Fruit fly (Drosophila melanogaster) whole organism, embryonic: Measurements from ENCODE around the gene CG17329.

Experiments
- Atf6 ChIP-seq: fragments of 200-800 bp; sonication (Bioruptor generic); IDR thresholded peaks from 2 replicates; pipeline ENCODE4 v1.3.6; 2022; ENCODE audit warnings: missing biosample characterization, missing genetic modification characterization
- B-H1 ChIP-seq: fragments of 200-800 bp; sonication (Bioruptor generic); IDR thresholded peaks from 3 replicates; pipeline ENCODE4 v1.3.6; 2022; ENCODE audit warnings: missing biosample characterization, missing genetic modification characterization
- Bgb ChIP-seq: fragments of 200-800 bp; sonication (Bioruptor generic); IDR thresholded peaks from 2 replicates; pipeline ENCODE4 v1.3.6; 2022; ENCODE audit warnings: missing biosample characterization, missing genetic modification characterization; ENCODE audit not compliant: partially characterized antibody
- Bteb2 ChIP-seq: fragments of 200-800 bp; sonication (Bioruptor generic); optimal IDR thresholded peaks from 2 replicates; lab custom pipeline; 2016; ENCODE audit warnings: missing biosample characterization, missing genetic modification characterization
- CG10147 ChIP-seq: fragments of 200-800 bp; sonication (Bioruptor generic); optimal IDR thresholded peaks from 2 replicates; lab custom pipeline; 2019; ENCODE audit warnings: missing biosample characterization, mild to moderate bottlenecking, missing genetic modification characterization, moderate library complexity
- CG10274 ChIP-seq: fragments of 200-800 bp; sonication (Bioruptor generic); optimal IDR thresholded peaks from 3 replicates; lab custom pipeline; 2017; ENCODE audit warnings: missing biosample characterization, mild to moderate bottlenecking, missing genetic modification characterization
- CG10543 ChIP-seq: fragments of 200-800 bp; sonication (Bioruptor generic); optimal IDR thresholded peaks from 3 replicates; lab custom pipeline; 2017; ENCODE audit warnings: missing biosample characterization, mild to moderate bottlenecking, missing genetic modification characterization, moderate library complexity
- CG12155 ChIP-seq: fragments of 200-800 bp; sonication (Bioruptor generic); optimal IDR thresholded peaks from 3 replicates; lab custom pipeline; 2016; ENCODE audit warnings: missing biosample characterization, missing genetic modification characterization
- CG13123 ChIP-seq: fragments of 200-800 bp; sonication (Bioruptor generic); optimal IDR thresholded peaks from 2 replicates; lab custom pipeline; 2016; ENCODE audit warnings: missing biosample characterization, missing genetic modification characterization
- CG13624 ChIP-seq: fragments of 200-800 bp; sonication (Bioruptor generic); optimal IDR thresholded peaks from 2 replicates; lab custom pipeline; 2016; ENCODE audit warnings: missing biosample characterization, missing genetic modification characterization
- CG14860 ChIP-seq: fragments of 200-800 bp; sonication (Bioruptor generic); IDR thresholded peaks from 3 replicates; pipeline ENCODE4 v1.3.6; 2022; ENCODE audit warnings: missing biosample characterization, missing genetic modification characterization; ENCODE audit not compliant: partially characterized antibody
- CG15011 ChIP-seq: fragments of 200-800 bp; sonication (Bioruptor generic); optimal IDR thresholded peaks from 3 replicates; lab custom pipeline; 2018; ENCODE audit warnings: missing biosample characterization, mild to moderate bottlenecking, missing genetic modification characterization
- CG16863 ChIP-seq: fragments of 200-800 bp; sonication (Bioruptor generic); optimal IDR thresholded peaks from 3 replicates; lab custom pipeline; 2016; ENCODE audit warnings: missing biosample characterization, missing genetic modification characterization
- CG32772 ChIP-seq: fragments of 200-800 bp; sonication (Bioruptor generic); IDR thresholded peaks from 2 replicates; pipeline ENCODE4 v1.3.6; 2022; ENCODE audit warnings: missing biosample characterization, missing genetic modification characterization
- CG34376 ChIP-seq: fragments of 200-800 bp; sonication (Bioruptor generic); optimal IDR thresholded peaks from 2 replicates; lab custom pipeline; 2018; ENCODE audit warnings: missing biosample characterization, mild to moderate bottlenecking, missing genetic modification characterization
- CG43689 ChIP-seq: fragments of 200-800 bp; sonication (Bioruptor generic); IDR thresholded peaks from 2 replicates; pipeline ENCODE4 v1.3.6; 2022; ENCODE audit warnings: missing biosample characterization, missing genetic modification characterization
- CG5245 ChIP-seq: fragments of 200-800 bp; sonication (Bioruptor generic); optimal IDR thresholded peaks from 3 replicates; lab custom pipeline; 2016; ENCODE audit warnings: missing biosample characterization, missing genetic modification characterization
- CG6689 ChIP-seq: fragments of 200-800 bp; sonication (Bioruptor generic); IDR thresholded peaks from 2 replicates; pipeline ENCODE4 v1.3.6; 2022; ENCODE audit warnings: missing biosample characterization, missing genetic modification characterization
- CG7987 ChIP-seq: fragments of 200-800 bp; sonication (Bioruptor generic); optimal IDR thresholded peaks from 2 replicates; lab custom pipeline; 2018; ENCODE audit warnings: missing biosample characterization, mild to moderate bottlenecking, missing genetic modification characterization, moderate library complexity
- CG8944 ChIP-seq: fragments of 200-800 bp; sonication (Bioruptor generic); optimal IDR thresholded peaks from 3 replicates; lab custom pipeline; 2016; ENCODE audit warnings: missing biosample characterization, missing genetic modification characterization
- CG9727 ChIP-seq: fragments of 200-800 bp; sonication (Bioruptor generic); optimal IDR thresholded peaks from 3 replicates; lab custom pipeline; 2017; ENCODE audit warnings: missing biosample characterization, mild to moderate bottlenecking, missing genetic modification characterization
- CG9817 ChIP-seq: fragments of 200-800 bp; sonication (Bioruptor generic); optimal IDR thresholded peaks from 2 replicates; lab custom pipeline; 2018; ENCODE audit warnings: missing biosample characterization, mild to moderate bottlenecking, missing genetic modification characterization, moderate library complexity
- Dip3 ChIP-seq: fragments of 200-800 bp; sonication (Bioruptor generic); optimal IDR thresholded peaks from 3 replicates; lab custom pipeline; 2016; ENCODE audit warnings: missing biosample characterization, missing genetic modification characterization
- Eip74EF ChIP-seq, 2 experiments: fragments of 200-800 bp in 1 of 2; fragments of >200 bp in 1 of 2; sonication (Bioruptor generic) in 1 of 2; optimal IDR thresholded peaks; 2 replicates each; lab custom pipeline; 2017 to 2019; ENCODE audit warnings: missing biosample characterization in 2 of 2, missing genetic modification characterization in 2 of 2, mild to moderate bottlenecking in 1 of 2, moderate library complexity in 1 of 2
- Gug ChIP-seq: fragments of 200-800 bp; sonication (Bioruptor generic); IDR thresholded peaks from 4 replicates; pipeline ENCODE4 v1.3.6; 2022; ENCODE audit warnings: missing biosample characterization, missing genetic modification characterization
- HLH3B ChIP-seq: fragments of 200-800 bp; sonication (Bioruptor generic); IDR thresholded peaks from 2 replicates; pipeline ENCODE4 v1.3.6; 2022; ENCODE audit warnings: missing biosample characterization, missing genetic modification characterization
- Hmr ChIP-seq: fragments of 200-800 bp; sonication (Bioruptor generic); optimal IDR thresholded peaks from 3 replicates; lab custom pipeline; 2017; ENCODE audit warnings: mild to moderate bottlenecking, missing biosample characterization, missing genetic modification reagents, missing genetic modification characterization
- NC2α ChIP-seq: fragments of 200-800 bp; sonication (Bioruptor generic); optimal IDR thresholded peaks from 2 replicates; lab custom pipeline; 2016; ENCODE audit warnings: missing biosample characterization, missing genetic modification characterization
- Ravus ChIP-seq: fragments of 200-800 bp; sonication (Bioruptor generic); IDR thresholded peaks from 2 replicates; pipeline ENCODE4 v1.3.6; 2022; ENCODE audit warnings: missing biosample characterization, missing genetic modification characterization
- Stat92E ChIP-seq, 3 experiments: fragments of >200 bp in 2 of 3; fragments of 200-800 bp in 1 of 3; sonication (Bioruptor generic) in 1 of 3; optimal IDR thresholded peaks; 2 replicates each; lab custom pipeline; 2017 to 2019; ENCODE audit warnings: missing biosample characterization in 3 of 3, missing genetic modification characterization in 3 of 3, mild to moderate bottlenecking in 1 of 3, moderate library complexity in 1 of 3
- bowl ChIP-seq: fragments of 200-800 bp; sonication (Bioruptor generic); IDR thresholded peaks from 2 replicates; pipeline ENCODE4 v1.3.6; 2022; ENCODE audit warnings: missing biosample characterization, missing genetic modification characterization
- cad ChIP-seq: fragments of >200 bp; optimal IDR thresholded peaks from 2 replicates; lab custom pipeline; 2017; ENCODE audit warnings: missing biosample characterization, missing genetic modification characterization
- croc ChIP-seq: fragments of 200-800 bp; sonication (Bioruptor generic); conservative IDR thresholded peaks from 3 replicates; pipeline ENCODE4 v1.3.6; 2022; ENCODE audit warnings: missing biosample characterization, missing genetic modification characterization
- crp ChIP-seq, 2 experiments: fragments of 200-800 bp; sonication (Bioruptor generic); optimal IDR thresholded peaks; 2 replicates in 1 of 2; 3 replicates in 1 of 2; lab custom pipeline; 2017; ENCODE audit warnings: missing biosample characterization in 2 of 2, missing genetic modification characterization in 2 of 2, mild to moderate bottlenecking in 1 of 2, moderate library complexity in 1 of 2
- da ChIP-seq: fragments of 200-800 bp; sonication (Bioruptor generic); optimal IDR thresholded peaks from 2 replicates; lab custom pipeline; 2016; ENCODE audit warnings: missing biosample characterization, missing genetic modification characterization
- emc ChIP-seq: fragments of 200-800 bp; sonication (Bioruptor generic); optimal IDR thresholded peaks from 2 replicates; lab custom pipeline; 2016; ENCODE audit warnings: missing biosample characterization, missing genetic modification characterization
- esg ChIP-seq: fragments of 200-800 bp; sonication (Bioruptor generic); conservative IDR thresholded peaks from 2 replicates; pipeline ENCODE4 v1.3.6; 2022; ENCODE audit warnings: missing biosample characterization, missing genetic modification characterization
- fu2 ChIP-seq: fragments of 200-800 bp; sonication (Bioruptor generic); optimal IDR thresholded peaks from 2 replicates; lab custom pipeline; 2016; ENCODE audit warnings: missing biosample characterization, missing genetic modification characterization
- ind ChIP-seq: fragments of 200-800 bp; sonication (Bioruptor generic); optimal IDR thresholded peaks from 3 replicates; lab custom pipeline; 2016; ENCODE audit warnings: missing biosample characterization, missing genetic modification characterization
- jing ChIP-seq: fragments of 200-800 bp; sonication (Bioruptor generic); optimal IDR thresholded peaks from 2 replicates; lab custom pipeline; 2018; ENCODE audit warnings: missing biosample characterization, mild to moderate bottlenecking, missing genetic modification characterization
- klu ChIP-seq: fragments of 200-800 bp; sonication (Bioruptor generic); IDR thresholded peaks from 2 replicates; pipeline ENCODE4 v1.3.6; 2022; ENCODE audit warnings: missing biosample characterization, missing genetic modification characterization
- mam ChIP-seq: fragments of 200-800 bp; sonication (Bioruptor generic); optimal IDR thresholded peaks from 3 replicates; lab custom pipeline; 2016; ENCODE audit warnings: missing biosample characterization, missing genetic modification characterization
- nau ChIP-seq: fragments of 200-800 bp; sonication (Bioruptor generic); optimal IDR thresholded peaks from 3 replicates; lab custom pipeline; 2017; ENCODE audit warnings: missing biosample characterization, mild to moderate bottlenecking, missing genetic modification characterization, missing genetic modification reagents
- nerfin-1 ChIP-seq: fragments of 200-800 bp; sonication (Bioruptor generic); optimal IDR thresholded peaks from 3 replicates; lab custom pipeline; 2019; ENCODE audit warnings: missing biosample characterization, mild to moderate bottlenecking, missing genetic modification characterization, moderate library complexity
- pb ChIP-seq: fragments of 200-800 bp; sonication (Bioruptor generic); optimal IDR thresholded peaks from 3 replicates; lab custom pipeline; 2016; ENCODE audit warnings: missing biosample characterization, missing genetic modification characterization
- pfk ChIP-seq: fragments of 200-800 bp; sonication (Bioruptor generic); optimal IDR thresholded peaks from 2 replicates; lab custom pipeline; 2018; ENCODE audit warnings: missing biosample characterization, mild to moderate bottlenecking, missing genetic modification characterization, moderate library complexity
- ranshi ChIP-seq: fragments of 200-800 bp; sonication (Bioruptor generic); IDR thresholded peaks from 2 replicates; pipeline ENCODE4 v1.3.6; 2022; ENCODE audit warnings: missing biosample characterization, missing genetic modification characterization
- slbo ChIP-seq: fragments of 200-800 bp; sonication (Bioruptor generic); IDR thresholded peaks from 2 replicates; pipeline ENCODE4 v1.3.6; 2022; ENCODE audit warnings: missing biosample characterization, missing genetic modification characterization
- tap ChIP-seq: fragments of 200-800 bp; optimal IDR thresholded peaks from 3 replicates; lab custom pipeline; 2019; ENCODE audit warnings: missing biosample characterization, mild to moderate bottlenecking, missing genetic modification characterization, moderate library complexity
- zen2 ChIP-seq: fragments of 200-800 bp; sonication (Bioruptor generic); IDR thresholded peaks from 3 replicates; pipeline ENCODE4 v1.3.6; 2022; ENCODE audit warnings: missing biosample characterization, missing genetic modification characterization; ENCODE audit not compliant: partially characterized antibody

CG17329 gene

dm6 chr2L:16285692-16286359, 5.3 kb upstream of the CG17329 start (continued):
- TF ChIP-seq crp (GFP tag; optimal IDR thresholded peaks at IDR 0.05; lab: Kevin White, UChicago) (peak; percentile 65 to 92), cad (GFP tag; lab: Kevin White, UChicago) (no peak), zen2 (GFP tag; lab: Robert Waterston, UW) (no peak), Bteb2 (GFP tag; lab: Kevin White, UChicago) (peak; percentile 71), Atf6 (GFP tag; lab: Robert Waterston, UW) (no peak), ranshi (no peak), CG10543 (GFP tag; lab: Kevin White, UChicago) (peak; percentile 24), esg (GFP tag; lab: Robert Waterston, UW) (no peak), CG5245 (GFP tag; lab: Kevin White, UChicago) (peak; percentile 78), Ravus (GFP tag; lab: Robert Waterston, UW) (no peak), jing (GFP tag; lab: Kevin White, UChicago) (peak; percentile 86), CG16863 (GFP tag; lab: Kevin White, UChicago) (peak; percentile 82), Hmr (GFP tag; lab: Kevin White, UChicago) (peak; percentile 76), Stat92E (GFP tag; optimal IDR thresholded peaks at IDR 0.05; lab: Kevin White, UChicago) (no peak), CG9727 (peak; percentile 77), klu (GFP tag; lab: Robert Waterston, UW) (no peak), fu2 (GFP tag; lab: Kevin White, UChicago) (peak; percentile 80), CG13624 (peak; percentile 86), CG8944 (GFP tag; lab: Kevin White, UChicago) (peak; percentile 84), CG32772 (no peak), nerfin-1 (tag; lab: Kevin White, UChicago) (peak; percentile 73), Gug (GFP tag; lab: Robert Waterston, UW) (peak; percentile 84), CG9817 (tag; lab: Kevin White, UChicago) (peak; percentile 82), CG14860 (GFP tag; lab: Robert Waterston, UW) (no peak), da (GFP tag; lab: Kevin White, UChicago) (peak; percentile 38), NC2α (peak; percentile 47), B-H1 (GFP tag; lab: Robert Waterston, UW) (no peak), Bgb (GFP tag; lab: Robert Waterston, UW) (no peak), emc (GFP tag; lab: Kevin White, UChicago) (peak; percentile 73), CG10274 (peak; percentile 66), CG43689 (no peak), croc (GFP tag; lab: Robert Waterston, UW) (peak; percentile 82), CG15011 (GFP tag; lab: Kevin White, UChicago) (peak; percentile 77), CG10147 (GFP tag; lab: Kevin White, UChicago) (peak; percentile 85), slbo (GFP tag; lab: Robert Waterston, UW) (no peak), CG6689 (GFP tag; lab: Robert Waterston, UW) (no peak), CG12155 (GFP tag; lab: Kevin White, UChicago) (peak; percentile 87), mam (GFP tag; lab: Kevin White, UChicago) (peak; percentile 91), Eip74EF (GFP tag; optimal IDR thresholded peaks at IDR 0.05; lab: Kevin White, UChicago) (peak in 1 of 2 experiments; percentile 77), CG34376 (GFP tag; lab: Kevin White, UChicago) (no peak), pb (peak; percentile 70), pfk (GFP tag; lab: Kevin White, UChicago) (peak; percentile 84), bowl (GFP tag; lab: Robert Waterston, UW) (no peak), HLH3B (GFP tag; lab: Robert Waterston, UW) (no peak), ind (GFP tag; lab: Kevin White, UChicago) (peak; percentile 89), nau (no peak), tap (tag; lab: Kevin White, UChicago) (peak; percentile 91), CG7987 (GFP tag; lab: Kevin White, UChicago) (peak; percentile 77), Dip3 (GFP tag; lab: Kevin White, UChicago) (peak; percentile 86), CG13123 (GFP tag; lab: Kevin White, UChicago) (peak; percentile 73)
